Worm (Caenorhabditis elegans) whole organism, L1 larva: Measurements from ENCODE around the gene R10D12.6.
A peak's percentile ranks its signal among the peaks of the same experiment; 100 is the strongest.

Source experiments
- C34B4.2 ChIP-seq: sonication (generic microtip); optimal IDR thresholded peaks from 2 replicates; lab custom pipeline; 2017; ENCODE audit warnings: mild to moderate bottlenecking, missing genetic modification characterization, missing compliant biosample characterization
- alr-1 ChIP-seq: fragments of 200-800 bp; sonication (Bioruptor generic); optimal IDR thresholded peaks from 2 replicates; lab custom pipeline; 2018; ENCODE audit warnings: borderline replicate concordance, mild to moderate bottlenecking, missing genetic modification characterization, missing compliant biosample characterization
- blmp-1 ChIP-seq: fragments of 150-350 bp; optimal IDR thresholded peaks from 2 replicates; lab custom pipeline; 2014; ENCODE audit warnings: missing biosample characterization, missing genetic modification characterization
- ceh-63 ChIP-seq: fragments of 200-800 bp; sonication (Bioruptor generic); optimal IDR thresholded peaks from 2 replicates; lab custom pipeline; 2018; ENCODE audit warnings: mild to moderate bottlenecking, missing genetic modification characterization, missing compliant biosample characterization
- ceh-8 ChIP-seq: fragments of 200-800 bp; sonication (Bioruptor generic); optimal IDR thresholded peaks from 2 replicates; lab custom pipeline; 2018; ENCODE audit warnings: mild to moderate bottlenecking, missing genetic modification characterization, moderate library complexity, missing compliant biosample characterization
- dpl-1 ChIP-seq, 3 experiments: fragments of 150-350 bp in 2 of 3; sonication (generic microtip) in 1 of 3; optimal IDR thresholded peaks; 2 replicates each; lab custom pipeline; 2014 to 2017; ENCODE audit warnings: missing biosample characterization in 3 of 3, missing genetic modification characterization in 3 of 3, missing genetic modification reagents in 3 of 3
- dsc-1 ChIP-seq: sonication (generic microtip); optimal IDR thresholded peaks from 2 replicates; lab custom pipeline; 2016; ENCODE audit warnings: mild to moderate bottlenecking, missing genetic modification characterization, missing compliant biosample characterization
- efl-1 ChIP-seq, 4 experiments: fragments of 150-350 bp; optimal IDR thresholded peaks in 3 of 4; peaks in 1 of 4; 1 replicate in 1 of 4; 2 replicates in 3 of 4; lab custom pipeline; 2014; ENCODE audit warnings: missing biosample characterization in 2 of 4, missing genetic modification characterization in 2 of 4, missing genetic modification reagents in 2 of 4
- efl-3 ChIP-seq: fragments of 200-800 bp; sonication (Bioruptor generic); optimal IDR thresholded peaks from 2 replicates; lab custom pipeline; 2018; ENCODE audit warnings: mild to moderate bottlenecking, missing genetic modification characterization, missing compliant biosample characterization
- elt-2 ChIP-seq: sonication (generic microtip); optimal IDR thresholded peaks from 2 replicates; lab custom pipeline; 2016; ENCODE audit warnings: missing genetic modification characterization, mild to moderate bottlenecking, inconsistent platforms, missing compliant biosample characterization, missing genetic modification reagents
- elt-3 ChIP-seq, 6 experiments: fragments of 150-350 bp in 1 of 6; sonication (generic microtip); optimal IDR thresholded peaks; 2 replicates each; lab custom pipeline; 2017 to 2018; ENCODE audit warnings: missing biosample characterization in 6 of 6, missing genetic modification characterization in 6 of 6, inconsistent platforms in 1 of 6
- ets-5 ChIP-seq: fragments of 200-800 bp; sonication (Bioruptor generic); IDR thresholded peaks from 2 replicates; pipeline ENCODE4 v1.3.6; 2022; ENCODE audit warnings: missing genetic modification characterization, missing compliant biosample characterization
- fkh-8 ChIP-seq: sonication (generic microtip); optimal IDR thresholded peaks from 2 replicates; lab custom pipeline; 2016; ENCODE audit warnings: mild to moderate bottlenecking, missing genetic modification characterization, missing compliant biosample characterization
- fos-1 ChIP-seq: fragments of 150-350 bp; optimal IDR thresholded peaks from 2 replicates; lab custom pipeline; 2014; ENCODE audit warnings: missing biosample characterization, missing genetic modification characterization
- irx-1 ChIP-seq: sonication (generic microtip); optimal IDR thresholded peaks from 2 replicates; lab custom pipeline; 2016; ENCODE audit warnings: missing genetic modification characterization, missing compliant biosample characterization
- lin-13 ChIP-seq: fragments of 150-350 bp; optimal IDR thresholded peaks from 2 replicates; lab custom pipeline; 2014; ENCODE audit warnings: missing biosample characterization, missing genetic modification reagents, missing genetic modification characterization
- lin-14 ChIP-seq: fragments of 200-800 bp; sonication (Bioruptor generic); optimal IDR thresholded peaks from 2 replicates; lab custom pipeline; 2018; ENCODE audit warnings: mild to moderate bottlenecking, missing genetic modification characterization, moderate library complexity, missing compliant biosample characterization
- lin-15B ChIP-seq: fragments of 150-350 bp; sonication (generic microtip); optimal IDR thresholded peaks from 3 replicates; lab custom pipeline; 2014; ENCODE audit warnings: missing biosample characterization, missing genetic modification characterization
- mab-9 ChIP-seq: fragments of 200-800 bp; sonication (Bioruptor generic); IDR thresholded peaks from 2 replicates; pipeline ENCODE4 v1.3.6; 2022; ENCODE audit warnings: missing genetic modification reagents, missing genetic modification characterization, missing compliant biosample characterization
- mef-2 ChIP-seq: fragments of 150-350 bp; optimal IDR thresholded peaks from 2 replicates; lab custom pipeline; 2014; ENCODE audit warnings: missing biosample characterization, missing genetic modification characterization
- nhr-11 ChIP-seq: fragments of 150-350 bp; optimal IDR thresholded peaks from 2 replicates; lab custom pipeline; 2014; ENCODE audit warnings: missing biosample characterization, missing genetic modification characterization
- nhr-19 ChIP-seq: fragments of 200-800 bp; sonication (Bioruptor generic); conservative IDR thresholded peaks from 2 replicates; pipeline ENCODE4 v1.3.6; 2022; ENCODE audit warnings: missing genetic modification characterization, missing compliant biosample characterization
- nhr-20 ChIP-seq: sonication (generic microtip); optimal IDR thresholded peaks from 2 replicates; lab custom pipeline; 2016; ENCODE audit warnings: mild to moderate bottlenecking, missing genetic modification characterization, missing compliant biosample characterization
- nhr-237 ChIP-seq: fragments of 150-350 bp; optimal IDR thresholded peaks from 2 replicates; lab custom pipeline; 2014; ENCODE audit warnings: missing biosample characterization, missing genetic modification characterization
- nhr-47 ChIP-seq: sonication (generic microtip); optimal IDR thresholded peaks from 2 replicates; lab custom pipeline; 2016; ENCODE audit warnings: mild to moderate bottlenecking, missing genetic modification characterization, moderate library complexity, missing compliant biosample characterization
- nhr-71 ChIP-seq: sonication (generic microtip); optimal IDR thresholded peaks from 2 replicates; lab custom pipeline; 2016; ENCODE audit warnings: mild to moderate bottlenecking, missing genetic modification characterization, moderate library complexity, missing compliant biosample characterization
- nhr-76 ChIP-seq: sonication (generic microtip); optimal IDR thresholded peaks from 2 replicates; lab custom pipeline; 2017; ENCODE audit warnings: missing biosample characterization, missing genetic modification characterization
- nhr-77 ChIP-seq: fragments of 150-350 bp; optimal IDR thresholded peaks from 2 replicates; lab custom pipeline; 2014; ENCODE audit warnings: missing biosample characterization, missing genetic modification characterization
- nhr-85 ChIP-seq: sonication (generic microtip); peaks from one replicate; lab custom pipeline; 2016; ENCODE audit warnings: missing genetic modification characterization, inconsistent platforms, missing compliant biosample characterization
- nhr-90 ChIP-seq: sonication (generic microtip); optimal IDR thresholded peaks from 2 replicates; lab custom pipeline; 2016; ENCODE audit warnings: mild to moderate bottlenecking, missing genetic modification characterization, missing compliant biosample characterization; ENCODE audit not compliant: poor library complexity
- pax-3 ChIP-seq: fragments of 200-800 bp; sonication (Bioruptor generic); optimal IDR thresholded peaks from 2 replicates; lab custom pipeline; 2018; ENCODE audit warnings: mild to moderate bottlenecking, missing genetic modification characterization, moderate library complexity, missing compliant biosample characterization
- rnt-1 ChIP-seq: sonication (generic microtip); optimal IDR thresholded peaks from 2 replicates; lab custom pipeline; 2016; ENCODE audit warnings: mild to moderate bottlenecking, missing genetic modification characterization, moderate library complexity, missing compliant biosample characterization
- snu-23 ChIP-seq: sonication (generic microtip); optimal IDR thresholded peaks from 2 replicates; lab custom pipeline; 2016; ENCODE audit warnings: missing genetic modification characterization, missing compliant biosample characterization
- sptf-1 ChIP-seq: fragments of 150-350 bp; optimal IDR thresholded peaks from 2 replicates; lab custom pipeline; 2014; ENCODE audit warnings: missing biosample characterization, missing genetic modification characterization
- tlp-1 ChIP-seq: fragments of 150-350 bp; optimal IDR thresholded peaks from 2 replicates; lab custom pipeline; 2014; ENCODE audit warnings: missing biosample characterization, missing genetic modification characterization
- unc-130 ChIP-seq: fragments of 150-350 bp; optimal IDR thresholded peaks from 2 replicates; lab custom pipeline; 2017; ENCODE audit warnings: missing biosample characterization, missing genetic modification characterization, inconsistent platforms
- unc-62 ChIP-seq: fragments of 150-350 bp; optimal IDR thresholded peaks from 2 replicates; lab custom pipeline; 2014; ENCODE audit warnings: missing biosample characterization, missing genetic modification reagents, missing genetic modification characterization
- vab-15 ChIP-seq: sonication (generic microtip); optimal IDR thresholded peaks from 2 replicates; lab custom pipeline; 2017; ENCODE audit warnings: missing genotype, mild to moderate bottlenecking, missing genetic modification characterization, missing compliant biosample characterization
- ztf-4 ChIP-seq: fragments of 150-350 bp; optimal IDR thresholded peaks from 2 replicates; lab custom pipeline; 2014; ENCODE audit warnings: missing biosample characterization, missing genetic modification characterization

Gene R10D12.6

ce11 chrV:13963279-13963976, 14.3 kb downstream of the R10D12.6 start, which contains the start of gene sao-1:
Gene sao-1, plus strand, starts transcription at chrV:13963926.
- no peak for TF ChIP-seq pax-3 (tag; lab: Kevin White, UChicago)
- peak; percentile 81 for TF ChIP-seq nhr-85 (tag; lab: Kevin White, UChicago)
- TF ChIP-seq dsc-1: no peak
- TF ChIP-seq blmp-1: peak; percentile 98
- TF ChIP-seq elt-3 (tag; optimal IDR thresholded peaks at IDR 0.05; lab: Kevin White, UChicago): peak in 2 of 6 experiments; percentile 10 to 20
- no peak for TF ChIP-seq nhr-11 (tag; lab: Kevin White, UChicago)
- peak; percentile 56 for TF ChIP-seq lin-14 (GFP tag; lab: Kevin White, UChicago)

- TF ChIP-seq efl-1 (optimal IDR thresholded peaks at IDR 0.05; lab: Kevin White, UChicago) (no peak), efl-1 (GFP tag; optimal IDR thresholded peaks at IDR 0.05 in 1 of 2; lab: Kevin White, UChicago) (peak in 1 of 2 experiments; percentile 81), unc-130 (tag; lab: Kevin White, UChicago) (no peak), mef-2 (tag; lab: Kevin White, UChicago) (no peak)
Observed at ce11 chrV:13980807-13981206, 31.7 kb downstream of the R10D12.6 start, which contains the start of gene eol-1. Gene eol-1, minus strand, starts transcription at chrV:13980907.

ce11 chrV:13981677-13982076, 32.6 kb downstream of the R10D12.6 start:
- TF ChIP-seq fkh-8: no peak
- no peak for TF ChIP-seq nhr-90 (tag; lab: Kevin White, UChicago)
- no peak for TF ChIP-seq irx-1 (tag; lab: Kevin White, UChicago)
- TF ChIP-seq nhr-20 (tag; lab: Kevin White, UChicago): no peak
- no peak for TF ChIP-seq unc-62 (GFP tag; lab: Kevin White, UChicago)

- TF ChIP-seq irx-1 (tag; lab: Kevin White, UChicago): no peak
- TF ChIP-seq lin-15B (tag; lab: Kevin White, UChicago): no peak
- TF ChIP-seq nhr-20 (tag; lab: Kevin White, UChicago): no peak
- TF ChIP-seq nhr-85 (tag; lab: Kevin White, UChicago): no peak
- no peak for TF ChIP-seq tlp-1 (tag; lab: Kevin White, UChicago)
- no peak for TF ChIP-seq ceh-63 (GFP tag; lab: Kevin White, UChicago)
- TF ChIP-seq fos-1: no peak
- TF ChIP-seq dsc-1: no peak
- TF ChIP-seq vab-15 (tag; lab: Kevin White, UChicago): no peak
- TF ChIP-seq sptf-1: no peak
Observed at ce11 chrV:13984828-13985227, 35.7 kb downstream of the R10D12.6 start, which contains the start of gene end-1. Gene end-1, plus strand, starts transcription at chrV:13985128.

- TF ChIP-seq elt-2: peak; percentile 38
- no peak for TF ChIP-seq lin-13 (GFP tag; lab: Kevin White, UChicago)
- TF ChIP-seq, all 84 proteins: peak for 1
Observed at ce11 chrV:13986823-13987222, 37.7 kb downstream of the R10D12.6 start.

ce11 chrV:13992485-13992884, 43.4 kb downstream of the R10D12.6 start, which contains the start of gene droe-4:
Gene droe-4, plus strand, starts transcription at chrV:13992656.
- TF ChIP-seq lin-13 (GFP tag; lab: Kevin White, UChicago) (no peak), efl-3 (GFP tag; lab: Kevin White, UChicago) (no peak), nhr-76 (tag; lab: Kevin White, UChicago) (no peak), nhr-47 (tag; lab: Kevin White, UChicago) (peak; percentile 40), dsc-1 (peak; percentile 66), pax-3 (tag; lab: Kevin White, UChicago) (peak; percentile 66), nhr-71 (tag; lab: Kevin White, UChicago) (peak; percentile 23), vab-15 (tag; lab: Kevin White, UChicago) (no peak), nhr-11 (tag; lab: Kevin White, UChicago) (no peak), nhr-19 (GFP tag; lab: Robert Waterston, UW) (no peak), rnt-1 (tag; lab: Kevin White, UChicago) (no peak), ztf-4 (tag; lab: Kevin White, UChicago) (no peak), ets-5 (GFP tag; lab: Robert Waterston, UW) (no peak), nhr-77 (tag; lab: Kevin White, UChicago) (no peak), unc-62 (GFP tag; lab: Kevin White, UChicago) (no peak), C34B4.2 (tag; lab: Kevin White, UChicago) (no peak), snu-23 (no peak), elt-3 (tag; optimal IDR thresholded peaks at IDR 0.05; lab: Kevin White, UChicago) (no peak), mab-9 (GFP tag; lab: Robert Waterston, UW) (no peak), ceh-8 (GFP tag; lab: Kevin White, UChicago) (no peak), alr-1 (no peak), fkh-8 (peak; percentile 33), lin-15B (tag; lab: Kevin White, UChicago) (no peak), nhr-237 (no peak), dpl-1 (GFP tag; optimal IDR thresholded peaks at IDR 0.05; lab: Kevin White, UChicago) (no peak), nhr-90 (tag; lab: Kevin White, UChicago) (no peak)
- TF ChIP-seq, all 84 proteins: peak for 5
